Fruit fly (Drosophila melanogaster): ENCODE measurements around the gene Ugt49B2.

DNA sequence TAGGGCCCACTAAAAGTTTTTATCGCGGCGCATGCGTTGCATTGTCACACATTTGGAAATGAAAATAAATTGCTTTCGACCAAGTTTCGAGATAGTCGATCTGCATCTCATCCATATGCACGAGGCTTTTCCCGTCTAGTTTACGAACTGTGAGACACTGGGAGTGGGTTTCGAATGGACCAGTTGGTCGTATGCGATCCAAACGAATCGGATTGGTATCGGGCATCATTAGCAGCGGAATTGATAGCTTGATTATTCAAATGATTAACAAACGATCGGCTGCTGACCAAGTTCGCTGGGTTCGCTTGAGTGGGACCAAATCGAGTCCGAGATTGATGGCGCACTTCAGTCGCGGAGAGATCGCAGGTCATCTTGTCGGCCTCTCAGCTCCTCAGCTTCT lies 40.6 kb upstream of the Ugt49B2 start:
- TF ChIP-seq insv (optimal IDR thresholded peaks at IDR 0.05): no peak
- TF ChIP-seq h (optimal IDR thresholded peaks at IDR 0.05): no peak
- no peak for TF ChIP-seq ttk (optimal IDR thresholded peaks at IDR 0.05)
- no peak for TF ChIP-seq Sin3A (optimal IDR thresholded peaks at IDR 0.05)
- no peak for TF ChIP-seq psq (optimal IDR thresholded peaks at IDR 0.05)

Data from Kc167 (cell line).